Fruit fly (Drosophila melanogaster): ENCODE results near the gene TAF1B.
A peak's percentile ranks its signal among the peaks of the same experiment; 100 is the strongest.

TAF1B gene

dm6 chr3R:10170356-10170876, 26.4 kb upstream of the TAF1B start, which contains the start of gene Best1 (continued):
- peak in 1 of 3 experiments; percentile 86 for TF ChIP-seq lola (GFP tag; optimal IDR thresholded peaks at IDR 0.05)
- peak; percentile 87 for TF ChIP-seq CG8388 (GFP tag; optimal IDR thresholded peaks at IDR 0.05)
- TF ChIP-seq cato (GFP tag; optimal IDR thresholded peaks at IDR 0.05; ENCODE audit: borderline replicate concordance), result peak; percentile 67
- peak; percentile 86 for TF ChIP-seq tap (tag; optimal IDR thresholded peaks at IDR 0.05)
- TF ChIP-seq bab2 (GFP tag; optimal IDR thresholded peaks at IDR 0.05), result peak; percentile 82
- TF ChIP-seq CG2202 (tag; optimal IDR thresholded peaks at IDR 0.05), result peak; percentile 79
- peak; percentile 83 for TF ChIP-seq CG1024 (GFP tag; IDR thresholded peaks at IDR 0.05)
- peak; percentile 58 for TF ChIP-seq Ravus (GFP tag; IDR thresholded peaks at IDR 0.05)
- peak; percentile 90 for TF ChIP-seq CG1233 (GFP tag; optimal IDR thresholded peaks at IDR 0.05)
- TF ChIP-seq NfI (GFP tag; optimal IDR thresholded peaks at IDR 0.05), result peak; percentile 94
- TF ChIP-seq CG18619 (GFP tag; optimal IDR thresholded peaks at IDR 0.05), result peak; percentile 89
- TF ChIP-seq hkb (optimal IDR thresholded peaks at IDR 0.05), result no peak
- TF ChIP-seq hkb (GFP tag; IDR thresholded peaks at IDR 0.05), result peak; percentile 93
- TF ChIP-seq croc (GFP tag; conservative IDR thresholded peaks at IDR 0.05), result peak; percentile 80
- TF ChIP-seq luna (GFP tag; optimal IDR thresholded peaks at IDR 0.05), result peak; percentile 33
- peak; percentile 94 for TF ChIP-seq CG7839 (tag; optimal IDR thresholded peaks at IDR 0.05)
- TF ChIP-seq dpn (GFP tag; optimal IDR thresholded peaks at IDR 0.05), result peak; percentile 75 to 89
- TF ChIP-seq z (GFP tag; IDR thresholded peaks at IDR 0.05), result peak; percentile 85
- peak; percentile 92 for TF ChIP-seq CG6689 (GFP tag; IDR thresholded peaks at IDR 0.05)
- TF ChIP-seq Jarid2 (GFP tag; optimal IDR thresholded peaks at IDR 0.05), result peak; percentile 98
- peak; percentile 82 for TF ChIP-seq CG34224 (GFP tag; IDR thresholded peaks at IDR 0.05; ENCODE audit: partially characterized antibody)
- peak; percentile 91 for TF ChIP-seq CG7556 (GFP tag; optimal IDR thresholded peaks at IDR 0.05)
- peak; percentile 84 for TF ChIP-seq CG15514 (GFP tag; optimal IDR thresholded peaks at IDR 0.05)
- TF ChIP-seq chm (GFP tag; IDR thresholded peaks at IDR 0.05), result peak; percentile 90
- peak; percentile 95 for TF ChIP-seq Ptx1 (GFP tag; IDR thresholded peaks at IDR 0.05)
- TF ChIP-seq CG7372 (GFP tag; IDR thresholded peaks at IDR 0.05), result peak; percentile 81
- peak; percentile 77 for TF ChIP-seq knrl (GFP tag; IDR thresholded peaks at IDR 0.05; ENCODE audit: partially characterized antibody)
- peak; percentile 92 for TF ChIP-seq CG3281 (GFP tag; optimal IDR thresholded peaks at IDR 0.05)
- peak; percentile 80 for TF ChIP-seq CG1602 (GFP tag; optimal IDR thresholded peaks at IDR 0.05)
- peak; percentile 35 for TF ChIP-seq CG16863 (GFP tag; optimal IDR thresholded peaks at IDR 0.05)
- no peak for TF ChIP-seq Dref (GFP tag; IDR thresholded peaks at IDR 0.05)
- no peak for TF ChIP-seq NC2α (GFP tag; optimal IDR thresholded peaks at IDR 0.05)
- TF ChIP-seq Dad (GFP tag; optimal IDR thresholded peaks at IDR 0.05), result peak; percentile 63
- peak; percentile 89 for TF ChIP-seq CG4404 (GFP tag; IDR thresholded peaks at IDR 0.05)
- peak; percentile 90 for TF ChIP-seq so (GFP tag; IDR thresholded peaks at IDR 0.05)
- peak; percentile 62 for TF ChIP-seq CG18476 (GFP tag; optimal IDR thresholded peaks at IDR 0.05)
- peak; percentile 88 for TF ChIP-seq CrebB (tag; optimal IDR thresholded peaks at IDR 0.05)
- TF ChIP-seq CG4854 (GFP tag; optimal IDR thresholded peaks at IDR 0.05), result peak; percentile 65
- TF ChIP-seq CG6854 (GFP tag; optimal IDR thresholded peaks at IDR 0.05), result peak; percentile 90
- peak; percentile 90 for TF ChIP-seq Hr3 (GFP tag; optimal IDR thresholded peaks at IDR 0.05)
- peak; percentile 67 for TF ChIP-seq Lhr (GFP tag; optimal IDR thresholded peaks at IDR 0.05)
- peak; percentile 87 for TF ChIP-seq phol (tag; optimal IDR thresholded peaks at IDR 0.05)
- TF ChIP-seq ATbp (GFP tag; optimal IDR thresholded peaks at IDR 0.05), result peak; percentile 92
- peak; percentile 96 for TF ChIP-seq PHDP (tag; optimal IDR thresholded peaks at IDR 0.05)
- peak; percentile 87 for TF ChIP-seq Asciz (GFP tag; optimal IDR thresholded peaks at IDR 0.05)
- TF ChIP-seq yki (optimal IDR thresholded peaks at IDR 0.05), result peak; percentile 61
- TF ChIP-seq crc (GFP tag; optimal IDR thresholded peaks at IDR 0.05), result peak; percentile 0
- peak; percentile 94 for TF ChIP-seq CG17829 (tag; optimal IDR thresholded peaks at IDR 0.05)
- TF ChIP-seq gcm (GFP tag; optimal IDR thresholded peaks at IDR 0.05), result peak; percentile 92
- TF ChIP-seq CG2199 (GFP tag; IDR thresholded peaks at IDR 0.05), result peak; percentile 92; the same call in 2 of the 3 replicates
